Fruit fly (Drosophila melanogaster): ENCODE data around the gene Rok.

- no peak for TF ChIP-seq CG32264 (GFP tag; optimal IDR thresholded peaks at IDR 0.05)
- no peak for TF ChIP-seq Dfd (GFP tag; optimal IDR thresholded peaks at IDR 0.05)
- no peak for TF ChIP-seq dl (GFP tag; optimal IDR thresholded peaks at IDR 0.05; ENCODE audit: insufficient read depth in 1 of 2, partially characterized antibody in 2 of 2)
- no peak for TF ChIP-seq Myc (optimal IDR thresholded peaks at IDR 0.05)
- no peak for TF ChIP-seq usp (GFP tag; optimal IDR thresholded peaks at IDR 0.05)
- TF ChIP-seq HLH106 (tag; optimal IDR thresholded peaks at IDR 0.05) = no peak
- TF ChIP-seq woc (GFP tag; optimal IDR thresholded peaks at IDR 0.05) = no peak
- no peak for TF ChIP-seq br (GFP tag; optimal IDR thresholded peaks at IDR 0.05)
Observed at dm6 chrX:16586178-16586890, 50.9 kb downstream of the Rok start.

Data from whole organism, wandering third instar larva.